Worm (Caenorhabditis elegans) whole organism, L2 larva: Measurements from ENCODE around the gene cyp-33C7.

ENCODE experiments used
- F13H6.1 ChIP-seq: sonication (generic microtip); optimal IDR thresholded peaks from 2 replicates; lab custom pipeline; 2016; ENCODE audit warnings: missing genetic modification characterization, missing compliant biosample characterization
- Y55F3AM.14 ChIP-seq: fragments of 200-800 bp; sonication (Bioruptor generic); optimal IDR thresholded peaks from 2 replicates; lab custom pipeline; 2018; ENCODE audit warnings: mild to moderate bottlenecking, missing genetic modification characterization, missing compliant biosample characterization
- ZK546.5 ChIP-seq: sonication (generic microtip); optimal IDR thresholded peaks from 2 replicates; lab custom pipeline; 2017; ENCODE audit warnings: missing biosample characterization, missing genetic modification characterization
- aly-2 ChIP-seq: fragments of 150-350 bp; optimal IDR thresholded peaks from 2 replicates; lab custom pipeline; 2014; ENCODE audit warnings: missing biosample characterization, missing genetic modification characterization
- ama-1 ChIP-seq: fragments of 150-350 bp; optimal IDR thresholded peaks from 2 replicates; lab custom pipeline; 2018; ENCODE audit warnings: inconsistent platforms
- ceh-16 ChIP-seq: fragments of 150-350 bp; optimal IDR thresholded peaks from 2 replicates; lab custom pipeline; 2014; ENCODE audit warnings: missing biosample characterization, missing genetic modification characterization
- ceh-82 ChIP-seq: fragments of 150-350 bp; optimal IDR thresholded peaks from 2 replicates; lab custom pipeline; 2014; ENCODE audit warnings: missing biosample characterization, missing genetic modification characterization
- dmd-4 ChIP-seq: sonication (generic microtip); optimal IDR thresholded peaks from 2 replicates; lab custom pipeline; 2017; ENCODE audit warnings: missing biosample characterization, missing genetic modification characterization
- egl-27 ChIP-seq: sonication (generic microtip); optimal IDR thresholded peaks from 3 replicates; lab custom pipeline; 2017; ENCODE audit warnings: missing biosample characterization, missing genetic modification reagents, missing genetic modification characterization
- elt-1 ChIP-seq: fragments of 150-350 bp; optimal IDR thresholded peaks from 2 replicates; lab custom pipeline; 2014; ENCODE audit warnings: missing biosample characterization, missing genetic modification characterization
- elt-3 ChIP-seq: sonication (generic microtip); optimal IDR thresholded peaks from 2 replicates; lab custom pipeline; 2017; ENCODE audit warnings: missing biosample characterization, missing genetic modification characterization
- fos-1 ChIP-seq: fragments of 150-350 bp; optimal IDR thresholded peaks from 2 replicates; lab custom pipeline; 2014; ENCODE audit warnings: missing biosample characterization, missing genetic modification characterization
- gmeb-1 ChIP-seq: fragments of 150-350 bp; optimal IDR thresholded peaks from 2 replicates; lab custom pipeline; 2014; ENCODE audit warnings: missing biosample characterization, missing genetic modification characterization
- lin-11 ChIP-seq: fragments of 150-350 bp; sonication (generic microtip); optimal IDR thresholded peaks from 2 replicates; lab custom pipeline; 2014; ENCODE audit warnings: missing biosample characterization, missing genetic modification characterization, inconsistent platforms, mixed read lengths
- lin-13 ChIP-seq: fragments of 150-350 bp; optimal IDR thresholded peaks from 2 replicates; lab custom pipeline; 2014; ENCODE audit warnings: missing biosample characterization, missing genetic modification reagents, missing genetic modification characterization
- lin-39 ChIP-seq: fragments of 150-350 bp; optimal IDR thresholded peaks from 2 replicates; lab custom pipeline; 2014; ENCODE audit warnings: missing biosample characterization, missing genetic modification reagents, missing genetic modification characterization
- lsy-2 ChIP-seq, 2 experiments: fragments of 150-350 bp in 1 of 2; sonication (generic microtip) in 1 of 2; optimal IDR thresholded peaks; 2 replicates each; lab custom pipeline; 2014 to 2017; ENCODE audit warnings: missing biosample characterization in 2 of 2, missing genetic modification characterization in 2 of 2
- mab-5 ChIP-seq: fragments of 150-350 bp; optimal IDR thresholded peaks from 2 replicates; lab custom pipeline; 2014; ENCODE audit warnings: missing biosample characterization, missing genetic modification characterization
- mbf-1 ChIP-seq: sonication (generic microtip); optimal IDR thresholded peaks from 2 replicates; lab custom pipeline; 2017; ENCODE audit warnings: missing biosample characterization, missing genetic modification characterization
- mdl-1 ChIP-seq, 2 experiments: fragments of 150-350 bp in 1 of 2; sonication (generic microtip) in 1 of 2; optimal IDR thresholded peaks; 2 replicates each; lab custom pipeline; 2017; ENCODE audit warnings: missing biosample characterization in 2 of 2, missing genetic modification characterization in 2 of 2
- nhr-10 ChIP-seq: sonication (generic microtip); optimal IDR thresholded peaks from 2 replicates; lab custom pipeline; 2017; ENCODE audit warnings: missing biosample characterization, missing genetic modification characterization
- nhr-11 ChIP-seq: fragments of 150-350 bp; optimal IDR thresholded peaks from 2 replicates; lab custom pipeline; 2014; ENCODE audit warnings: missing biosample characterization, missing genetic modification characterization
- nhr-129 ChIP-seq: fragments of 150-350 bp; optimal IDR thresholded peaks from 2 replicates; lab custom pipeline; 2014; ENCODE audit warnings: missing biosample characterization, missing genetic modification characterization
- nhr-21 ChIP-seq: fragments of 150-350 bp; optimal IDR thresholded peaks from 2 replicates; lab custom pipeline; 2014; ENCODE audit warnings: missing biosample characterization, missing genetic modification characterization
- nhr-23 ChIP-seq: fragments of 150-350 bp; optimal IDR thresholded peaks from 2 replicates; lab custom pipeline; 2014; ENCODE audit warnings: missing biosample characterization, missing genetic modification reagents, missing genetic modification characterization
- nhr-6 ChIP-seq: fragments of 150-350 bp; optimal IDR thresholded peaks from 2 replicates; lab custom pipeline; 2014; ENCODE audit warnings: missing biosample characterization, missing genetic modification characterization
- nhr-77 ChIP-seq: fragments of 150-350 bp; optimal IDR thresholded peaks from 2 replicates; lab custom pipeline; 2014; ENCODE audit warnings: missing biosample characterization, missing genetic modification characterization
- peb-1 ChIP-seq: fragments of 150-350 bp; optimal IDR thresholded peaks from 2 replicates; lab custom pipeline; 2014; ENCODE audit warnings: missing biosample characterization, missing genetic modification characterization
- sem-4 ChIP-seq: fragments of 150-350 bp; optimal IDR thresholded peaks from 2 replicates; lab custom pipeline; 2014; ENCODE audit warnings: missing biosample characterization, missing genetic modification reagents, missing genetic modification characterization
- skn-1 ChIP-seq: sonication (generic microtip); optimal IDR thresholded peaks from 2 replicates; lab custom pipeline; 2017; ENCODE audit warnings: missing biosample characterization, missing genetic modification characterization
- sma-3 ChIP-seq: sonication (generic microtip); optimal IDR thresholded peaks from 2 replicates; lab custom pipeline; 2016; ENCODE audit warnings: missing genetic modification reagents, missing genetic modification characterization, missing compliant biosample characterization
- sma-9 ChIP-seq, 2 experiments: fragments of 150-350 bp in 1 of 2; sonication (generic microtip) in 1 of 2; optimal IDR thresholded peaks; 2 replicates each; lab custom pipeline; 2014 to 2016; ENCODE audit warnings: missing genetic modification characterization in 2 of 2, mild to moderate bottlenecking in 1 of 2, missing biosample characterization in 1 of 2, missing compliant biosample characterization in 1 of 2, missing genetic modification reagents in 1 of 2, moderate library complexity in 1 of 2
- snpc-4 ChIP-seq: fragments of 150-350 bp; optimal IDR thresholded peaks from 2 replicates; lab custom pipeline; 2014; ENCODE audit warnings: missing biosample characterization, missing genetic modification characterization
- unc-39 ChIP-seq: fragments of 150-350 bp; optimal IDR thresholded peaks from 2 replicates; lab custom pipeline; 2014; ENCODE audit warnings: missing biosample characterization, missing genetic modification characterization
- zag-1 ChIP-seq: fragments of 150-350 bp; optimal IDR thresholded peaks from 2 replicates; lab custom pipeline; 2014; ENCODE audit warnings: missing biosample characterization, missing genetic modification characterization
- ztf-1 ChIP-seq: fragments of 200-800 bp; sonication (Bioruptor generic); conservative IDR thresholded peaks from 2 replicates; pipeline ENCODE4 v1.3.6; 2022; ENCODE audit warnings: missing genetic modification characterization, missing compliant biosample characterization
- ztf-4 ChIP-seq: fragments of 150-350 bp; optimal IDR thresholded peaks from 2 replicates; lab custom pipeline; 2014; ENCODE audit warnings: missing biosample characterization, missing genetic modification characterization

The cyp-33C7 gene

ce11 chrV:2260660-2261059 lies 10.3 kb downstream of the cyp-33C7 start, which contains the start of gene F41B5.12:
Gene F41B5.12 (plus strand): TSS chrV:2260960.
- no peak for TF ChIP-seq nhr-11 (tag; lab: Kevin White, UChicago)
- no peak for TF ChIP-seq aly-2 (tag; lab: Kevin White, UChicago)
- TF ChIP-seq ZK546.5 (tag; lab: Kevin White, UChicago): no peak
- TF ChIP-seq sma-9 (GFP tag; optimal IDR thresholded peaks at IDR 0.05; lab: Kevin White, UChicago): no peak
- TF ChIP-seq sma-9 (tag; optimal IDR thresholded peaks at IDR 0.05; lab: Kevin White, UChicago): no peak
- TF ChIP-seq peb-1 (tag; lab: Kevin White, UChicago): no peak
- TF ChIP-seq sem-4 (tag; lab: Kevin White, UChicago): no peak
- TF ChIP-seq nhr-10: no peak
- TF ChIP-seq lin-13: no peak
- TF ChIP-seq, all 48 proteins: peak for 0

ce11 chrV:2264455-2264854 lies 14.1 kb downstream of the cyp-33C7 start, which contains the start of gene nhr-183:
Gene nhr-183 (minus strand): TSS chrV:2264634.
- TF ChIP-seq dmd-4 (tag; lab: Kevin White, UChicago) (no peak), ztf-4 (tag; lab: Kevin White, UChicago) (no peak), gmeb-1 (tag; lab: Kevin White, UChicago) (no peak), ceh-16 (tag; lab: Kevin White, UChicago) (no peak)

- TF ChIP-seq mdl-1 (tag; optimal IDR thresholded peaks at IDR 0.05; lab: Kevin White, UChicago): no peak
- TF ChIP-seq peb-1 (tag; lab: Kevin White, UChicago): no peak
These were observed 14.6 kb downstream of the cyp-33C7 start for ce11 chrV:2264925-2265324.

ce11 chrV:2266958-2267357 lies 16.6 kb downstream of the cyp-33C7 start, which contains the start of gene nhr-275:
Gene nhr-275 (minus strand): TSS chrV:2267058.
- TF ChIP-seq lin-13: no peak
- TF ChIP-seq unc-39 (tag; lab: Kevin White, UChicago): no peak
- no peak for TF ChIP-seq zag-1 (tag; lab: Kevin White, UChicago)
- no peak for TF ChIP-seq nhr-10
- TF ChIP-seq aly-2 (tag; lab: Kevin White, UChicago): no peak

ce11 chrV:2271750-2272149 lies 21.4 kb downstream of the cyp-33C7 start, which contains the start of gene Y5H2A.1:
Gene Y5H2A.1 (minus strand): TSS chrV:2271850.
- TF ChIP-seq nhr-77 (tag; lab: Kevin White, UChicago) (no peak), nhr-21 (no peak), skn-1 (tag; lab: Kevin White, UChicago) (no peak), ceh-82 (no peak), elt-1 (tag; lab: Kevin White, UChicago) (no peak), sma-3 (no peak), egl-27 (no peak), elt-3 (tag; lab: Kevin White, UChicago) (no peak), lin-13 (no peak), sem-4 (tag; lab: Kevin White, UChicago) (no peak), nhr-10 (no peak), peb-1 (tag; lab: Kevin White, UChicago) (no peak), fos-1 (tag; lab: Kevin White, UChicago) (no peak), unc-39 (tag; lab: Kevin White, UChicago) (no peak), nhr-6 (tag; lab: Kevin White, UChicago) (no peak), lsy-2 (tag; optimal IDR thresholded peaks at IDR 0.05; lab: Kevin White, UChicago) (no peak), mab-5 (tag; lab: Kevin White, UChicago) (no peak)

- no peak for TF ChIP-seq lin-11
- TF ChIP-seq ztf-4 (tag; lab: Kevin White, UChicago): no peak
- TF ChIP-seq sma-3: no peak
- TF ChIP-seq F13H6.1 (tag; lab: Kevin White, UChicago): no peak
- TF ChIP-seq nhr-11 (tag; lab: Kevin White, UChicago): no peak
- TF ChIP-seq snpc-4 (tag; lab: Kevin White, UChicago): no peak
- TF ChIP-seq ztf-1 (GFP tag; lab: Robert Waterston, UW): no peak
- no peak for TF ChIP-seq nhr-6 (tag; lab: Kevin White, UChicago)
- TF ChIP-seq nhr-23 (tag; lab: Kevin White, UChicago): no peak
- no peak for TF ChIP-seq lin-39 (tag; lab: Kevin White, UChicago)
- no peak for TF ChIP-seq zag-1 (tag; lab: Kevin White, UChicago)
- TF ChIP-seq mbf-1 (tag; lab: Kevin White, UChicago): no peak
- no peak for TF ChIP-seq egl-27
- no peak for TF ChIP-seq ama-1
- TF ChIP-seq nhr-129: no peak
- no peak for TF ChIP-seq ZK546.5 (tag; lab: Kevin White, UChicago)
- TF ChIP-seq lsy-2 (tag; optimal IDR thresholded peaks at IDR 0.05; lab: Kevin White, UChicago): no peak
- no peak for TF ChIP-seq lin-13
- no peak for TF ChIP-seq ceh-16 (tag; lab: Kevin White, UChicago)
- TF ChIP-seq Y55F3AM.14 (GFP tag; lab: Kevin White, UChicago): no peak
These were observed 24.0 kb downstream of the cyp-33C7 start, which contains the start of the genes Y5H2A.4 and abu-4 for ce11 chrV:2274253-2274892. Gene Y5H2A.4 (minus strand): TSS chrV:2274353. Gene abu-4 (plus strand): TSS chrV:2274842.
